Worm (Caenorhabditis elegans) whole organism, midembryonic: Measurements from ENCODE around the gene arx-4.

Experiments used
- T22C8.4 ChIP-seq: fragments of 200-800 bp; sonication (Bioruptor generic); IDR thresholded peaks from 2 replicates; pipeline ENCODE4 v1.3.6; 2022; ENCODE audit warnings: missing genetic modification characterization, missing compliant biosample characterization
- cog-1 ChIP-seq: sonication (generic microtip); optimal IDR thresholded peaks from 2 replicates; lab custom pipeline; 2016; ENCODE audit warnings: missing genetic modification characterization, missing compliant biosample characterization
- flt-1 ChIP-seq: fragments of 200-800 bp; sonication (Bioruptor generic); IDR thresholded peaks from 2 replicates; pipeline ENCODE4 v1.3.6; 2022; ENCODE audit warnings: missing genetic modification characterization, missing compliant biosample characterization
- klf-2 ChIP-seq: fragments of 200-800 bp; sonication (Bioruptor generic); conservative IDR thresholded peaks from 2 replicates; pipeline ENCODE4 v1.3.6; 2022; ENCODE audit warnings: missing genetic modification reagents, missing genetic modification characterization, missing compliant biosample characterization
- med-1 ChIP-seq: sonication (generic microtip); optimal IDR thresholded peaks from 2 replicates; lab custom pipeline; 2017; ENCODE audit warnings: missing genetic modification characterization, mild to moderate bottlenecking, missing compliant biosample characterization, antibody characterized with exemption, missing genetic modification reagents; ENCODE audit not compliant: insufficient read depth
- tab-1 ChIP-seq: fragments of 200-800 bp; sonication (Bioruptor generic); IDR thresholded peaks from 2 replicates; pipeline ENCODE4 v1.3.6; 2022; ENCODE audit warnings: missing genetic modification characterization, missing compliant biosample characterization
- ztf-23 ChIP-seq: fragments of 200-800 bp; sonication (Bioruptor generic); IDR thresholded peaks from 2 replicates; pipeline ENCODE4 v1.3.6; 2022; ENCODE audit warnings: missing genetic modification reagents, missing genetic modification characterization, missing compliant biosample characterization
- ztf-29 ChIP-seq: fragments of 200-800 bp; sonication (Bioruptor generic); IDR thresholded peaks from 2 replicates; pipeline ENCODE4 v1.3.6; 2022; ENCODE audit warnings: missing genetic modification reagents, missing genetic modification characterization, missing compliant biosample characterization

DNA sequence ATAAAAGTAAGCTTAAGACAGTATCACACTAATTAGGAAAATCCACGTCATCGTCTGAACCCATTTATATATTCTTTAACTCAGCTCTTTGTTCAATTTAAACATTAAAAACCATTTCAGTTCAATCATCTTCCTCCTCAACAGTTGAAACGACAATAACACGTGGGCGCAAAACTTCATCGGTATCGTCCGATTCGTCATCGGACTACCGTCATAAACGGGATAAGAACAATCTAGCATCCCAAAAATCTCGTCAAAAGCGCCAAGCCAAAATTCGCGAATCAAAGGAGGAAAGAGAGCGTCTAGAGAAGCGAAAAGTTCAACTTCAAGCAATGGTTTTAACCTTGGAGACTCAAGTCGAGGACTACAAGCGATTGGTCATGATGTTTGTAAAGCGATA, 26.9 kb upstream of the arx-4 start:
- TF ChIP-seq flt-1 = no peak
- TF ChIP-seq cog-1 = no peak
- no peak for TF ChIP-seq ztf-29 (GFP tag; lab: Robert Waterston, UW)
- TF ChIP-seq tab-1 (GFP tag; lab: Robert Waterston, UW) = no peak
- TF ChIP-seq klf-2 = no peak
- no peak for TF ChIP-seq T22C8.4
- TF ChIP-seq ztf-23 (GFP tag; lab: Robert Waterston, UW) = no peak
- no peak for TF ChIP-seq med-1 (GFP tag; lab: Kevin White, UChicago)
